Fruit fly (Drosophila melanogaster) whole organism, embryonic: ENCODE measurements around the gene CG16972.

Source experiments
- Asciz ChIP-seq: fragments of 200-800 bp; sonication (Bioruptor generic); optimal IDR thresholded peaks from 2 replicates; lab custom pipeline; 2017; ENCODE audit warnings: missing biosample characterization, mild to moderate bottlenecking, missing genetic modification characterization, missing genetic modification reagents
- Blimp-1 ChIP-seq: fragments of 200-800 bp; sonication (Bioruptor generic); optimal IDR thresholded peaks from 3 replicates; lab custom pipeline; 2018; ENCODE audit warnings: missing biosample characterization, missing genetic modification characterization, mild to moderate bottlenecking, moderate library complexity, missing genetic modification reagents
- CG10209 ChIP-seq: fragments of 200-800 bp; sonication (Bioruptor generic); optimal IDR thresholded peaks from 3 replicates; lab custom pipeline; 2017; ENCODE audit warnings: missing biosample characterization, mild to moderate bottlenecking, missing genetic modification characterization, missing genetic modification reagents
- CG10366 ChIP-seq: fragments of 200-800 bp; sonication (Bioruptor generic); IDR thresholded peaks from 2 replicates; pipeline ENCODE4 v1.3.6; 2022; ENCODE audit warnings: missing biosample characterization, missing genetic modification characterization
- CG10431 ChIP-seq: fragments of 200-800 bp; sonication (Bioruptor generic); optimal IDR thresholded peaks from 3 replicates; lab custom pipeline; 2018; ENCODE audit warnings: missing biosample characterization, mild to moderate bottlenecking, missing genetic modification characterization
- CG11696 ChIP-seq: fragments of 200-800 bp; sonication (Bioruptor generic); IDR thresholded peaks from 2 replicates; pipeline ENCODE4 v1.3.6; 2022; ENCODE audit warnings: missing biosample characterization, missing genetic modification characterization
- CG12104 ChIP-seq: fragments of 200-800 bp; sonication (Bioruptor generic); optimal IDR thresholded peaks from 3 replicates; lab custom pipeline; 2016; ENCODE audit warnings: missing biosample characterization, missing genetic modification characterization
- CG15479 ChIP-seq: fragments of 200-800 bp; sonication (Bioruptor generic); optimal IDR thresholded peaks from 3 replicates; lab custom pipeline; 2019; ENCODE audit warnings: missing biosample characterization, mild to moderate bottlenecking, missing genetic modification characterization, moderate library complexity
- CG17829 ChIP-seq: fragments of 200-800 bp; optimal IDR thresholded peaks from 2 replicates; lab custom pipeline; 2019; ENCODE audit warnings: missing biosample characterization, mild to moderate bottlenecking, missing genetic modification characterization, moderate library complexity
- CG31365 ChIP-seq: fragments of 200-800 bp; sonication (Bioruptor generic); optimal IDR thresholded peaks from 2 replicates; lab custom pipeline; 2018; ENCODE audit warnings: missing biosample characterization, mild to moderate bottlenecking, missing genetic modification characterization
- CG31441 ChIP-seq: fragments of 200-800 bp; sonication (Bioruptor generic); IDR thresholded peaks from 2 replicates; pipeline ENCODE4 v1.3.6; 2022; ENCODE audit warnings: missing biosample characterization, missing genetic modification characterization
- CG3838 ChIP-seq: fragments of 200-800 bp; sonication (Bioruptor generic); optimal IDR thresholded peaks from 3 replicates; lab custom pipeline; 2016; ENCODE audit warnings: missing biosample characterization, missing genetic modification characterization
- CG6175 ChIP-seq: fragments of 200-800 bp; sonication (Bioruptor generic); IDR thresholded peaks from 3 replicates; pipeline ENCODE4 v1.3.6; 2022; ENCODE audit warnings: missing biosample characterization, missing genetic modification characterization
- D ChIP-seq, 2 experiments: fragments of 200-800 bp in 1 of 2; fragments of >200 bp in 1 of 2; sonication (Bioruptor generic) in 1 of 2; optimal IDR thresholded peaks; 2 replicates in 1 of 2; 3 replicates in 1 of 2; lab custom pipeline; 2017; ENCODE audit warnings: mild to moderate bottlenecking in 1 of 2, missing biosample characterization in 1 of 2, missing genetic modification characterization in 1 of 2, missing genetic modification reagents in 1 of 2
- Ets65A ChIP-seq: fragments of 200-800 bp; sonication (Bioruptor generic); peaks from one replicate; lab custom pipeline; 2016; ENCODE audit warnings: missing biosample characterization, missing genetic modification characterization
- H2.0 ChIP-seq: fragments of 200-800 bp; sonication (Bioruptor generic); IDR thresholded peaks from 2 replicates; pipeline ENCODE4 v1.3.6; 2022; ENCODE audit warnings: missing biosample characterization, missing genetic modification characterization
- Kr ChIP-seq: fragments of 200-800 bp; sonication (Bioruptor generic); optimal IDR thresholded peaks from 2 replicates; lab custom pipeline; 2017; ENCODE audit warnings: missing biosample characterization, mild to moderate bottlenecking, missing genetic modification characterization
- Opbp ChIP-seq: fragments of 200-800 bp; sonication (Bioruptor generic); IDR thresholded peaks from 3 replicates; pipeline ENCODE4 v1.3.6; 2022; ENCODE audit warnings: missing biosample characterization, missing genetic modification characterization; ENCODE audit not compliant: partially characterized antibody
- Stat92E ChIP-seq, 3 experiments: fragments of >200 bp in 2 of 3; fragments of 200-800 bp in 1 of 3; sonication (Bioruptor generic) in 1 of 3; optimal IDR thresholded peaks; 2 replicates each; lab custom pipeline; 2017 to 2019; ENCODE audit warnings: missing biosample characterization in 3 of 3, missing genetic modification characterization in 3 of 3, mild to moderate bottlenecking in 1 of 3, moderate library complexity in 1 of 3
- Tbp ChIP-seq: fragments of >200 bp; optimal IDR thresholded peaks from 2 replicates; lab custom pipeline; 2018; ENCODE audit warnings: missing biosample characterization, missing genetic modification characterization
- Vsx1 ChIP-seq: fragments of 200-800 bp; sonication (Bioruptor generic); optimal IDR thresholded peaks from 2 replicates; lab custom pipeline; 2017; ENCODE audit warnings: missing biosample characterization, mild to moderate bottlenecking, missing genetic modification characterization, missing genetic modification reagents
- al ChIP-seq: fragments of 200-800 bp; sonication (Bioruptor generic); IDR thresholded peaks from 2 replicates; pipeline ENCODE4 v1.3.6; 2022; ENCODE audit warnings: missing biosample characterization, missing genetic modification characterization
- aop ChIP-seq: fragments of 200-800 bp; sonication (Bioruptor generic); IDR thresholded peaks from 2 replicates; pipeline ENCODE4 v1.3.6; 2022; ENCODE audit warnings: missing biosample characterization, missing genetic modification characterization
- bigmax ChIP-seq: fragments of 200-800 bp; sonication (Bioruptor generic); optimal IDR thresholded peaks from 2 replicates; lab custom pipeline; 2018; ENCODE audit warnings: missing biosample characterization, mild to moderate bottlenecking, missing genetic modification characterization
- cad ChIP-seq: fragments of >200 bp; optimal IDR thresholded peaks from 2 replicates; lab custom pipeline; 2017; ENCODE audit warnings: missing biosample characterization, missing genetic modification characterization
- chinmo ChIP-seq: fragments of 200-800 bp; sonication (Bioruptor generic); IDR thresholded peaks from 4 replicates; pipeline ENCODE4 v1.3.6; 2022; ENCODE audit warnings: missing biosample characterization, missing genetic modification characterization; ENCODE audit not compliant: partially characterized antibody
- croc ChIP-seq: fragments of 200-800 bp; sonication (Bioruptor generic); conservative IDR thresholded peaks from 3 replicates; pipeline ENCODE4 v1.3.6; 2022; ENCODE audit warnings: missing biosample characterization, missing genetic modification characterization
- crp ChIP-seq, 2 experiments: fragments of 200-800 bp; sonication (Bioruptor generic); optimal IDR thresholded peaks; 2 replicates in 1 of 2; 3 replicates in 1 of 2; lab custom pipeline; 2017; ENCODE audit warnings: missing biosample characterization in 2 of 2, missing genetic modification characterization in 2 of 2, mild to moderate bottlenecking in 1 of 2, moderate library complexity in 1 of 2
- dimm ChIP-seq: fragments of 200-800 bp; sonication (Bioruptor generic); IDR thresholded peaks from 2 replicates; pipeline ENCODE4 v1.3.6; 2022; ENCODE audit warnings: missing biosample characterization, missing genetic modification characterization
- dpn ChIP-seq, 2 experiments: fragments of 200-800 bp; sonication (Bioruptor generic); optimal IDR thresholded peaks; 3 replicates each; lab custom pipeline; 2016; ENCODE audit warnings: missing biosample characterization in 2 of 2, missing genetic modification characterization in 2 of 2
- eve ChIP-seq, 2 experiments: fragments of >200 bp; optimal IDR thresholded peaks; 2 replicates each; lab custom pipeline; 2017; ENCODE audit warnings: missing biosample characterization in 2 of 2, missing genetic modification characterization in 2 of 2
- grn ChIP-seq: fragments of 200-800 bp; sonication (Bioruptor generic); optimal IDR thresholded peaks from 3 replicates; lab custom pipeline; 2017; ENCODE audit warnings: missing biosample characterization, missing genetic modification characterization
- gt ChIP-seq: fragments of 200-800 bp; sonication (Bioruptor generic); IDR thresholded peaks from 2 replicates; pipeline ENCODE4 v1.3.6; 2022; ENCODE audit warnings: missing biosample characterization, missing genetic modification characterization
- jigr1 ChIP-seq: fragments of 200-800 bp; sonication (Bioruptor generic); IDR thresholded peaks from 3 replicates; pipeline ENCODE4 v1.3.6; 2022; ENCODE audit warnings: missing biosample characterization, missing genetic modification characterization
- kni ChIP-seq: fragments of 200-800 bp; sonication (Bioruptor generic); optimal IDR thresholded peaks from 3 replicates; lab custom pipeline; 2017; ENCODE audit warnings: mild to moderate bottlenecking, missing biosample characterization, missing genetic modification reagents, missing genetic modification characterization
- knrl ChIP-seq: fragments of 200-800 bp; sonication (Bioruptor generic); IDR thresholded peaks from 3 replicates; pipeline ENCODE4 v1.3.6; 2022; ENCODE audit warnings: missing biosample characterization, missing genetic modification characterization; ENCODE audit not compliant: partially characterized antibody
- pita ChIP-seq: fragments of 200-800 bp; sonication (Bioruptor generic); optimal IDR thresholded peaks from 2 replicates; lab custom pipeline; 2017; ENCODE audit warnings: missing biosample characterization, mild to moderate bottlenecking, missing genetic modification characterization
- repo ChIP-seq: fragments of 200-800 bp; sonication (Bioruptor generic); optimal IDR thresholded peaks from 2 replicates; lab custom pipeline; 2016; ENCODE audit warnings: missing biosample characterization, missing genetic modification characterization
- scrt ChIP-seq: fragments of 200-800 bp; sonication (Bioruptor generic); optimal IDR thresholded peaks from 2 replicates; lab custom pipeline; 2018; ENCODE audit warnings: missing biosample characterization, mild to moderate bottlenecking, missing genetic modification characterization, moderate library complexity
- sens ChIP-seq: fragments of 200-800 bp; sonication (Bioruptor generic); peaks from one replicate; lab custom pipeline; 2016; ENCODE audit warnings: missing biosample characterization, missing genetic modification characterization
- slou ChIP-seq: fragments of 200-800 bp; sonication (Bioruptor generic); optimal IDR thresholded peaks from 3 replicates; lab custom pipeline; 2016; ENCODE audit warnings: missing biosample characterization, missing genetic modification characterization
- sna ChIP-seq: fragments of 200-800 bp; sonication (Bioruptor generic); IDR thresholded peaks from 2 replicates; pipeline ENCODE4 v1.3.6; 2022; ENCODE audit warnings: missing biosample characterization, missing genetic modification characterization; ENCODE audit not compliant: partially characterized antibody
- tll ChIP-seq, 2 experiments: fragments of 200-800 bp in 1 of 2; fragments of >200 bp in 1 of 2; sonication (Bioruptor generic) in 1 of 2; optimal IDR thresholded peaks; 2 replicates each; lab custom pipeline; 2017 to 2019; ENCODE audit warnings: missing biosample characterization in 2 of 2, missing genetic modification characterization in 2 of 2, mild to moderate bottlenecking in 1 of 2, moderate library complexity in 1 of 2
- twi ChIP-seq: fragments of 200-800 bp; optimal IDR thresholded peaks from 2 replicates; lab custom pipeline; 2019; ENCODE audit warnings: missing biosample characterization, mild to moderate bottlenecking, missing genetic modification characterization, moderate library complexity
- tx ChIP-seq: fragments of 200-800 bp; sonication (Bioruptor generic); optimal IDR thresholded peaks from 2 replicates; lab custom pipeline; 2016; ENCODE audit warnings: missing biosample characterization, missing genetic modification characterization
- unpg ChIP-seq: fragments of 200-800 bp; sonication (Bioruptor generic); optimal IDR thresholded peaks from 3 replicates; lab custom pipeline; 2018; ENCODE audit warnings: missing biosample characterization, mild to moderate bottlenecking, missing genetic modification characterization, moderate library complexity
- zen ChIP-seq: fragments of 200-800 bp; sonication (Bioruptor generic); optimal IDR thresholded peaks from 3 replicates; lab custom pipeline; 2018; ENCODE audit warnings: missing biosample characterization, mild to moderate bottlenecking, missing genetic modification characterization, moderate library complexity

CG16972 gene

DNA sequence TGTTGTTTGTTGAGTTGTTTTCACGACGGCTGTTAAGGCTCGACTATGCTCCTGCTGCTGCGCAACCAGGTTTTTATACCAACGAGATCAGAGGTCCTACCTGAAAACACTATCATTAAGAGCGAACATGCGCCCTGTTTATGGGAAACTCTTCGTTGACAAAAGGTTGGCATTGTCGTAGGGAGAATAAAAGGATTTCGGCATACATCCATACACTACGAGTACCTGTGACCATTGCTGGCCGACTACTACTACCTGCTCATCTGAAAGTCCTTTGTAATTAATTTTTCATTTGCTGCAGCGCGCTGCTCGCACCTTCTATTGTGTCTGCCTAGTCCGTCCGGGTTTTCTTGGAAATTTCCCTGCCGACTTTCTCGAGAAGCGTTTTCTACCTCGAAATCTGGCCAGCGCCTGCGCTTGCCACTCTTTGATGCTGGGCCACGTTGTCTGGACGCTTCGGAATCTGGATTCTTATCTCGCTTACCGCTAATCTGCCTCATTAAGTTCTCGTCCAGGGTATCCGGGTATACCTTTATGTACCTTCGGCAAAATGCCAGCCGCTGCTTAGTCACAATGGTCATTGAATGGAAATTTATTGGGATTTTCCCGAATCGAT, 22.2 kb upstream of the CG16972 start, which contains the start of gene CG15480:
CG15480 (minus strand) TSS at position 51 of the 616 bp plus-strand sequence.
- TF ChIP-seq repo (no peak), unpg (GFP tag; lab: Kevin White, UChicago) (no peak), cad (GFP tag; lab: Kevin White, UChicago) (peak; percentile 78), gt (0 out of 2 replicates have a peak, but pooled peaks have one; percentile 18), chinmo (GFP tag; lab: Robert Waterston, UW) (0 out of 4 replicates have a peak, but pooled peaks have one; percentile 5), CG15479 (GFP tag; lab: Kevin White, UChicago) (peak; percentile 97), Stat92E (GFP tag; optimal IDR thresholded peaks at IDR 0.05; lab: Kevin White, UChicago) (peak in 1 of 3 experiments; percentile 91), twi (tag; lab: Kevin White, UChicago) (peak; percentile 62), zen (tag; lab: Kevin White, UChicago) (peak; percentile 99), Kr (GFP tag; lab: Kevin White, UChicago) (peak; percentile 90), kni (peak; percentile 49), D (optimal IDR thresholded peaks at IDR 0.05; lab: Kevin White, UChicago) (peak; percentile 99), D (GFP tag; optimal IDR thresholded peaks at IDR 0.05; lab: Kevin White, UChicago) (no peak), Ets65A (peak; percentile 48), pita (GFP tag; lab: Kevin White, UChicago) (no peak), Asciz (GFP tag; lab: Kevin White, UChicago) (no peak), grn (GFP tag; lab: Kevin White, UChicago) (peak; percentile 67), tll (GFP tag; optimal IDR thresholded peaks at IDR 0.05; lab: Kevin White, UChicago) (peak in 1 of 2 experiments; percentile 96)

DNA sequence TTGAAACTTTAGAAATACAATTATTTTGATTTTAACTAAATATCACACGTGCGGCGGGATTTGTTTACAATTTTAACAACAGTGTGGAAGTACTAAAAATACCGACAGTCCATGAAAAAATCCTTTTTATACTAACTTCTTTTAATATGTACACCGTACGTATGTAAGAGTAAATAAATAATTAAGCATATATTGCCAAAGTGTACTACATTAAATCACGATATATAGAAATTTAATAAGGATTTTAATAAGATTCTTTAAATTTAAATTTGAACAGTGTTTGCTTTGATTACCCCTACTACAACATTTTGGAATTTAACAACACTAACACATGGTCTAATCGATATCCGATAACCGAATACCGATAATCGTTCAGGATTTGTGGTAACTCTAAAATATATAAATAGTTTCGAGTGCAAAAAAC, 19.1 kb upstream of the CG16972 start, which contains the start of the genes Ski6 and CG16812:
Ski6 (minus strand) TSS at position 205 of the 424 bp plus-strand sequence.
CG16812 (plus strand) TSS at position 363 of the 424 bp plus-strand sequence.
- TF ChIP-seq CG12104 (GFP tag; lab: Kevin White, UChicago) (peak; percentile 34), Vsx1 (no peak), CG17829 (tag; lab: Kevin White, UChicago) (peak; percentile 87), scrt (GFP tag; lab: Kevin White, UChicago) (no peak), Blimp-1 (GFP tag; lab: Kevin White, UChicago) (no peak), Opbp (peak; percentile 57; the same call in 2 of the 3 replicates), dimm (GFP tag; lab: Robert Waterston, UW) (no peak), sens (GFP tag; lab: Kevin White, UChicago) (peak; percentile 94), CG10366 (GFP tag; lab: Robert Waterston, UW) (peak; percentile 64), H2.0 (peak; percentile 68), croc (GFP tag; lab: Robert Waterston, UW) (no peak), CG31365 (tag; lab: Kevin White, UChicago) (no peak), jigr1 (GFP tag; lab: Robert Waterston, UW) (no peak), CG31441 (peak; percentile 83), eve (GFP tag; optimal IDR thresholded peaks at IDR 0.05; lab: Kevin White, UChicago) (no peak), CG10209 (GFP tag; lab: Kevin White, UChicago) (peak; percentile 37), crp (GFP tag; optimal IDR thresholded peaks at IDR 0.05; lab: Kevin White, UChicago) (peak in 1 of 2 experiments; percentile 62), bigmax (GFP tag; lab: Kevin White, UChicago) (no peak), aop (GFP tag; lab: Robert Waterston, UW) (no peak), slou (peak; percentile 39), Tbp (no peak), tx (GFP tag; lab: Kevin White, UChicago) (no peak), CG11696 (GFP tag; lab: Robert Waterston, UW) (0 out of 2 replicates have a peak, but pooled peaks have one; percentile 36), sna (GFP tag; lab: Robert Waterston, UW) (0 out of 2 replicates have a peak, but pooled peaks have one; percentile 21), dpn (GFP tag; optimal IDR thresholded peaks at IDR 0.05; lab: Kevin White, UChicago) (peak; percentile 2 to 80), CG6175 (GFP tag; lab: Robert Waterston, UW) (no peak), CG3838 (no peak), knrl (GFP tag; lab: Robert Waterston, UW) (no peak), CG10431 (GFP tag; lab: Kevin White, UChicago) (peak; percentile 40), al (GFP tag; lab: Robert Waterston, UW) (peak; percentile 58)
